Worm (Caenorhabditis elegans): ENCODE data around the gene Y43F4B.10.

Y43F4B.10 gene

ce11 chrIII:13350964-13351363 lies 37.1 kb downstream of the Y43F4B.10 start:
- TF ChIP-seq ces-1 (GFP tag; optimal IDR thresholded peaks at IDR 0.05) = peak; percentile 26
- no peak for TF ChIP-seq unc-120 (tag; optimal IDR thresholded peaks at IDR 0.05; ENCODE audit: poor library complexity, severe bottlenecking)
- no peak for TF ChIP-seq ztf-11 (tag; optimal IDR thresholded peaks at IDR 0.05)
- no peak for TF ChIP-seq sptf-1 (tag; optimal IDR thresholded peaks at IDR 0.05)
- TF ChIP-seq lin-13 (tag; optimal IDR thresholded peaks at IDR 0.05) = no peak
- no peak for TF ChIP-seq bed-3 (GFP tag; optimal IDR thresholded peaks at IDR 0.05)
- TF ChIP-seq ceh-83 (GFP tag; optimal IDR thresholded peaks at IDR 0.05) = no peak

- TF ChIP-seq hlh-1 (tag; optimal IDR thresholded peaks at IDR 0.05) = no peak
- TF ChIP-seq unc-120 (tag; optimal IDR thresholded peaks at IDR 0.05; ENCODE audit: poor library complexity, severe bottlenecking) = no peak
Measured at ce11 chrIII:13359256-13359655, 45.4 kb downstream of the Y43F4B.10 start, which contains the start of gene F53A2.9. Gene F53A2.9, minus strand, starts transcription at chrIII:13359356.

ce11 chrIII:13359847-13360246 lies 46.0 kb downstream of the Y43F4B.10 start:
- TF ChIP-seq ces-1 (GFP tag; optimal IDR thresholded peaks at IDR 0.05) = peak; percentile 29
- no peak for TF ChIP-seq hlh-1 (tag; optimal IDR thresholded peaks at IDR 0.05)
- peak; percentile 45 for TF ChIP-seq mep-1 (tag; optimal IDR thresholded peaks at IDR 0.05)
- peak; percentile 29 for TF ChIP-seq unc-120 (tag; optimal IDR thresholded peaks at IDR 0.05; ENCODE audit: poor library complexity, severe bottlenecking)

Measured in whole organism, mixed stage, embryonic.